Worm (Caenorhabditis elegans) whole organism, L4 larva: ENCODE data around the gene eif-2D.

Experiments used
- ama-1 ChIP-seq: fragments of 150-350 bp; optimal IDR thresholded peaks from 2 replicates; lab custom pipeline; 2014; ENCODE audit warnings: inconsistent platforms, mixed read lengths
- ceh-32 ChIP-seq: sonication (generic microtip); optimal IDR thresholded peaks from 2 replicates; lab custom pipeline; 2016; ENCODE audit warnings: mild to moderate bottlenecking, missing genetic modification characterization, missing compliant biosample characterization; ENCODE audit not compliant: poor library complexity
- ces-1 ChIP-seq: fragments of 150-350 bp; sonication (generic microtip); optimal IDR thresholded peaks from 4 replicates; lab custom pipeline; 2014; ENCODE audit warnings: missing biosample characterization, missing genetic modification reagents, missing genetic modification characterization
- dpl-1 ChIP-seq: fragments of 150-350 bp; optimal IDR thresholded peaks from 2 replicates; lab custom pipeline; 2014; ENCODE audit warnings: missing biosample characterization, missing genetic modification reagents, missing genetic modification characterization
- pha-4 ChIP-seq, 2 experiments: fragments of 150-350 bp in 1 of 2; fragments of 200-800 bp in 1 of 2; sonication (Bioruptor generic) in 1 of 2; IDR thresholded peaks in 1 of 2; optimal IDR thresholded peaks in 1 of 2; 2 replicates each; pipeline versions ENCODE4 v1.3.6 to Lab custom; 2014 to 2022; ENCODE audit warnings: missing genetic modification characterization in 2 of 2, missing genetic modification reagents in 2 of 2, missing biosample characterization in 1 of 2, missing compliant biosample characterization in 1 of 2
- php-3 ChIP-seq: fragments of 200-800 bp; sonication (Bioruptor generic); IDR thresholded peaks from 2 replicates; pipeline ENCODE4 v1.3.6; 2022; ENCODE audit warnings: missing genetic modification reagents, missing genetic modification characterization, missing compliant biosample characterization
- rbr-2 ChIP-seq: sonication (generic microtip); optimal IDR thresholded peaks from 2 replicates; lab custom pipeline; 2016; ENCODE audit warnings: missing genotype, missing genetic modification characterization, missing compliant biosample characterization
- unc-62 ChIP-seq, 3 experiments: fragments of 150-350 bp in 1 of 3; sonication (generic microtip); optimal IDR thresholded peaks in 2 of 3; peaks in 1 of 3; 1 replicate in 1 of 3; 2 replicates in 2 of 3; lab custom pipeline; 2014 to 2017; ENCODE audit warnings: missing biosample characterization in 3 of 3, missing genetic modification characterization in 3 of 3, missing genetic modification reagents in 3 of 3, missing genotype in 1 of 3
- zfp-3 ChIP-seq: fragments of 200-800 bp; sonication (Bioruptor generic); conservative IDR thresholded peaks from 2 replicates; pipeline ENCODE4 v1.3.6; 2022; ENCODE audit warnings: missing genetic modification reagents, missing genetic modification characterization, missing compliant biosample characterization

DNA sequence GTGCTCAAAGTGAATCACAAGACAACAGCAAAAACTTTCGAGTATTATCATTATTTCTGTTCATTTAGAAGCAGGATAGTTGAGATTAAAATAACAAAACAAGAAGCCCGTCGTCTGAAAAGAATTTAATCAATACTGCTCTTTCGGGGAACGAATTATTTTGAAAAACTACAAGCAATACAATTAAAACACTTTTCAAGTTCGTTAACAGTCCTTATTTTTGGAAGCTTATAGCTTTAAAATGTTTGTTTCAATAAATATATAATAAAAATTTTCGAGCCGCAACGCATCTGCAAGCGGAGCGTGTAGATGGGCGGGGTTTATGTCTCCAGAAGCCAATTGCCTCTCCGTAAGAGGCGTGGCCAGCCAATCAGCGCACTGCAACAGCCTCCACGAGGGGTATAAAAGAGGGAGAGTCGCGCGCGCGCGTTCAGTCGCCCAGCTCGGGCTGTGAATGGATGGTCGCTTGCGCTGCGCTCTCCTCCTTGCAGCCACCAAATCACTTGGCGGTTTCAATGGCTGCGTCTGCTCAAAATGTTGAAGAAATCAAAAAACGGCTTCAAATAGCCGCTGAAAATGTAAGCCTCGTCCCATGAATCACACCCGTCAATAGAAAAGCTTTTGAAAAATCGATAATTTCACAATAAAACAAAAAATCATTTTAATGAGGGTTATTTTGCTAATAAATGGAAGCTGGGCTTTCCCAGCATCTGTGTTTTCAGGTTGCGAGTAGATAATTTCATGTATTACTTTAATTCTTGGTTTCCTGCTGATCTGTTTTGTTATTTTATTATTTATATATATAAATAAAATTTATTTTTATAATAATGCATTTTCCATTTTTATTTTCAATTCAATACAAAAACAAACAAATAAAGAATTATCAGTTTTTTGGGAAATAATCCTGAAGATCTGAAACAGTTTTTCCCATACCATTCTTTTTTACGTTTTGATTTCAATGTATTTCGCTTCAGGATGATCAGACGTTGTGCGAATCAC lies 30.5 kb upstream of the eif-2D start, which contains the start of the genes ift-43 and mdt-26:
- TF ChIP-seq ama-1 (peak; percentile 100), rbr-2 (tag; lab: Kevin White, UChicago) (peak; percentile 76), ceh-32 (tag; lab: Kevin White, UChicago) (peak; percentile 55), pha-4 (GFP tag; IDR thresholded peaks at IDR 0.05; lab: Robert Waterston, UW) (peak; percentile 72; the same call in 1 of the 2 replicates), pha-4 (tag; optimal IDR thresholded peaks at IDR 0.05; lab: Kevin White, UChicago) (no peak), php-3 (GFP tag; lab: Robert Waterston, UW) (peak; percentile 50; the same call in 1 of the 2 replicates), zfp-3 (GFP tag; lab: Robert Waterston, UW) (0 out of 2 replicates have a peak, but pooled peaks have one; percentile 36), unc-62 (GFP tag; optimal IDR thresholded peaks at IDR 0.05 in 1 of 2; lab: Kevin White, UChicago) (peak in 1 of 2 experiments; percentile 97), unc-62 (tag; optimal IDR thresholded peaks at IDR 0.05; lab: Kevin White, UChicago) (no peak), dpl-1 (GFP tag; lab: Kevin White, UChicago) (peak; percentile 40), ces-1 (GFP tag; lab: Kevin White, UChicago) (no peak)
